Worm (Caenorhabditis elegans) whole organism, L4 larva: ENCODE measurements around the gene C08E8.3.

ENCODE experiments used
- F26F4.8 ChIP-seq: fragments of 200-800 bp; sonication (Bioruptor generic); conservative IDR thresholded peaks from 2 replicates; pipeline ENCODE4 v1.3.6; 2022; ENCODE audit warnings: missing genetic modification characterization, missing compliant biosample characterization
- F37D6.2 ChIP-seq: sonication (generic microtip); optimal IDR thresholded peaks from 2 replicates; lab custom pipeline; 2016; ENCODE audit warnings: mild to moderate bottlenecking, missing genetic modification characterization, missing compliant biosample characterization
- F44E2.7 ChIP-seq: fragments of 200-800 bp; sonication (Bioruptor generic); IDR thresholded peaks from 2 replicates; pipeline ENCODE4 v2.1.2; 2022; ENCODE audit warnings: missing genetic modification characterization, missing compliant biosample characterization
- F49E8.2 ChIP-seq: sonication (generic microtip); optimal IDR thresholded peaks from 2 replicates; lab custom pipeline; 2016; ENCODE audit warnings: missing compliant biosample characterization, mild to moderate bottlenecking, missing genetic modification characterization, borderline replicate concordance
- Y48G9A.11 ChIP-seq: fragments of 200-800 bp; sonication (Bioruptor generic); IDR thresholded peaks from 2 replicates; pipeline ENCODE4 v1.3.6; 2022; ENCODE audit warnings: missing genetic modification reagents, missing genetic modification characterization, missing compliant biosample characterization
- Y5F2A.4 ChIP-seq: fragments of 200-800 bp; sonication (Bioruptor generic); optimal IDR thresholded peaks from 2 replicates; lab custom pipeline; 2018; ENCODE audit warnings: mild to moderate bottlenecking, missing genetic modification characterization, missing compliant biosample characterization
- ZK546.5 ChIP-seq, 2 experiments: sonication (generic microtip); optimal IDR thresholded peaks; 2 replicates each; lab custom pipeline; 2017; ENCODE audit warnings: missing biosample characterization in 2 of 2, missing genetic modification characterization in 2 of 2
- aha-1 ChIP-seq: fragments of 150-350 bp; peaks from one replicate; lab custom pipeline; 2014; ENCODE audit warnings: missing biosample characterization, missing genetic modification characterization
- aly-2 ChIP-seq: sonication (generic microtip); optimal IDR thresholded peaks from 2 replicates; lab custom pipeline; 2018; ENCODE audit warnings: missing biosample characterization, missing genetic modification characterization
- ama-1 ChIP-seq: fragments of 150-350 bp; optimal IDR thresholded peaks from 2 replicates; lab custom pipeline; 2014; ENCODE audit warnings: inconsistent platforms, mixed read lengths
- arid-1 ChIP-seq: fragments of 200-800 bp; sonication (Bioruptor generic); conservative IDR thresholded peaks from 2 replicates; pipeline ENCODE4 v1.3.6; 2022; ENCODE audit warnings: missing genetic modification reagents, missing genetic modification characterization, missing compliant biosample characterization
- attf-4 ChIP-seq: sonication (generic microtip); optimal IDR thresholded peaks from 3 replicates; lab custom pipeline; 2017; ENCODE audit warnings: missing biosample characterization, missing genetic modification characterization
- ceh-20 ChIP-seq: fragments of 200-800 bp; sonication (Bioruptor generic); IDR thresholded peaks from 2 replicates; pipeline ENCODE4 v1.3.6; 2022; ENCODE audit warnings: missing genetic modification reagents, missing genetic modification characterization, missing compliant biosample characterization
- ceh-28 ChIP-seq: fragments of 150-350 bp; optimal IDR thresholded peaks from 2 replicates; lab custom pipeline; 2014; ENCODE audit warnings: missing biosample characterization, missing genetic modification reagents, missing genetic modification characterization
- ceh-62 ChIP-seq: sonication (generic microtip); optimal IDR thresholded peaks from 2 replicates; lab custom pipeline; 2017; ENCODE audit warnings: missing biosample characterization, missing genetic modification characterization
- ceh-82 ChIP-seq: sonication (generic microtip); optimal IDR thresholded peaks from 2 replicates; lab custom pipeline; 2017; ENCODE audit warnings: missing biosample characterization, missing genetic modification characterization
- ces-1 ChIP-seq: fragments of 150-350 bp; sonication (generic microtip); optimal IDR thresholded peaks from 4 replicates; lab custom pipeline; 2014; ENCODE audit warnings: missing biosample characterization, missing genetic modification reagents, missing genetic modification characterization
- daf-16 ChIP-seq, 3 experiments: sonication (generic microtip); optimal IDR thresholded peaks; 2 replicates each; lab custom pipeline; 2016 to 2017; ENCODE audit warnings: missing genetic modification characterization in 3 of 3, missing genetic modification reagents in 3 of 3, mild to moderate bottlenecking in 2 of 3, missing compliant biosample characterization in 2 of 3, missing biosample characterization in 1 of 3, moderate library complexity in 1 of 3
- daf-19 ChIP-seq: fragments of 200-800 bp; sonication (Bioruptor generic); conservative IDR thresholded peaks from 2 replicates; pipeline ENCODE4 v1.3.6; 2022; ENCODE audit warnings: missing genetic modification characterization, missing compliant biosample characterization
- daf-8 ChIP-seq: fragments of 200-800 bp; sonication (Bioruptor generic); IDR thresholded peaks from 2 replicates; pipeline ENCODE4 v1.3.6; 2022; ENCODE audit warnings: missing genetic modification characterization, missing compliant biosample characterization
- egl-27 ChIP-seq: sonication (generic microtip); optimal IDR thresholded peaks from 3 replicates; lab custom pipeline; 2017; ENCODE audit warnings: missing biosample characterization, missing genetic modification reagents, missing genetic modification characterization
- fos-1 ChIP-seq: fragments of 150-350 bp; optimal IDR thresholded peaks from 2 replicates; lab custom pipeline; 2014; ENCODE audit warnings: missing biosample characterization, missing genetic modification characterization
- hif-1 ChIP-seq, 2 experiments: sonication (generic microtip); optimal IDR thresholded peaks; 2 replicates each; lab custom pipeline; 2016 to 2017; ENCODE audit warnings: missing compliant biosample characterization in 2 of 2, missing genetic modification characterization in 2 of 2, missing genetic modification reagents in 2 of 2, missing genotype in 2 of 2, mild to moderate bottlenecking in 1 of 2
- lim-7 ChIP-seq: fragments of 200-800 bp; sonication (Bioruptor generic); IDR thresholded peaks from 2 replicates; pipeline ENCODE4 v1.3.6; 2022; ENCODE audit warnings: missing genetic modification characterization, missing compliant biosample characterization
- lin-1 ChIP-seq: fragments of 200-800 bp; sonication (Bioruptor generic); IDR thresholded peaks from 2 replicates; pipeline ENCODE4 v1.3.6; 2022; ENCODE audit warnings: missing genetic modification reagents, missing genetic modification characterization, missing compliant biosample characterization
- lin-13 ChIP-seq: fragments of 150-350 bp; optimal IDR thresholded peaks from 2 replicates; lab custom pipeline; 2014; ENCODE audit warnings: missing biosample characterization, missing genetic modification reagents, missing genetic modification characterization
- lin-15B ChIP-seq: fragments of 150-350 bp; sonication (generic microtip); optimal IDR thresholded peaks from 3 replicates; lab custom pipeline; 2014; ENCODE audit warnings: missing biosample characterization, missing genetic modification characterization
- lin-29 ChIP-seq: fragments of 200-800 bp; sonication (Bioruptor generic); IDR thresholded peaks from 2 replicates; pipeline ENCODE4 v1.3.6; 2022; ENCODE audit warnings: missing genetic modification reagents, missing genetic modification characterization, missing compliant biosample characterization
- lin-38 ChIP-seq: fragments of 200-800 bp; sonication (Bioruptor generic); IDR thresholded peaks from 2 replicates; pipeline ENCODE4 v1.3.6; 2022; ENCODE audit warnings: missing genetic modification reagents, missing genetic modification characterization, missing compliant biosample characterization
- madf-5 ChIP-seq, 2 experiments: fragments of 200-800 bp; sonication (Bioruptor generic); IDR thresholded peaks; 2 replicates each; pipeline ENCODE4 v1.3.6; 2022; ENCODE audit warnings: missing compliant biosample characterization in 2 of 2, missing genetic modification characterization in 2 of 2
- mdl-1 ChIP-seq, 2 experiments: fragments of 150-350 bp in 1 of 2; sonication (generic microtip) in 1 of 2; optimal IDR thresholded peaks; 2 replicates each; lab custom pipeline; 2014 to 2017; ENCODE audit warnings: missing biosample characterization in 2 of 2, missing genetic modification characterization in 2 of 2
- mdt-29 ChIP-seq: fragments of 200-800 bp; sonication (Bioruptor generic); IDR thresholded peaks from 2 replicates; pipeline ENCODE4 v1.3.6; 2022; ENCODE audit warnings: missing genetic modification reagents, missing genetic modification characterization, missing compliant biosample characterization
- mep-1 ChIP-seq: fragments of 150-350 bp; sonication (generic microtip); optimal IDR thresholded peaks from 3 replicates; lab custom pipeline; 2014; ENCODE audit warnings: missing biosample characterization, missing genetic modification characterization
- nhr-11 ChIP-seq: fragments of 150-350 bp; optimal IDR thresholded peaks from 2 replicates; lab custom pipeline; 2014; ENCODE audit warnings: missing biosample characterization, missing genetic modification characterization
- nhr-111 ChIP-seq: fragments of 200-800 bp; sonication (Bioruptor generic); optimal IDR thresholded peaks from 2 replicates; lab custom pipeline; 2018; ENCODE audit warnings: mild to moderate bottlenecking, missing genetic modification characterization, missing compliant biosample characterization
- nhr-237 ChIP-seq: sonication (generic microtip); optimal IDR thresholded peaks from 2 replicates; lab custom pipeline; 2017; ENCODE audit warnings: missing biosample characterization, missing genetic modification characterization
- nhr-41 ChIP-seq: fragments of 200-800 bp; sonication (Bioruptor generic); IDR thresholded peaks from 2 replicates; pipeline ENCODE4 v1.3.6; 2022; ENCODE audit warnings: missing genetic modification reagents, missing genetic modification characterization, missing compliant biosample characterization
- nhr-6 ChIP-seq: fragments of 150-350 bp; optimal IDR thresholded peaks from 2 replicates; lab custom pipeline; 2014; ENCODE audit warnings: missing biosample characterization, missing genetic modification characterization
- nhr-76 ChIP-seq: fragments of 150-350 bp; optimal IDR thresholded peaks from 2 replicates; lab custom pipeline; 2014; ENCODE audit warnings: missing biosample characterization, missing genetic modification characterization
- rbr-2 ChIP-seq: sonication (generic microtip); optimal IDR thresholded peaks from 2 replicates; lab custom pipeline; 2016; ENCODE audit warnings: missing genotype, missing genetic modification characterization, missing compliant biosample characterization
- saeg-2 ChIP-seq: fragments of 200-800 bp; sonication (Bioruptor generic); IDR thresholded peaks from 2 replicates; pipeline ENCODE4 v1.3.6; 2022; ENCODE audit warnings: missing genetic modification reagents, missing genetic modification characterization, missing compliant biosample characterization
- snpc-1.2 ChIP-seq: fragments of 200-800 bp; sonication (Bioruptor generic); IDR thresholded peaks from 2 replicates; pipeline ENCODE4 v1.3.6; 2022; ENCODE audit warnings: missing genetic modification reagents, missing genetic modification characterization, missing compliant biosample characterization
- tag-97 ChIP-seq: fragments of 200-800 bp; sonication (Bioruptor generic); IDR thresholded peaks from 2 replicates; pipeline ENCODE4 v1.3.6; 2022; ENCODE audit warnings: missing genetic modification characterization, missing compliant biosample characterization
- unc-130 ChIP-seq: sonication (generic microtip); optimal IDR thresholded peaks from 2 replicates; lab custom pipeline; 2016; ENCODE audit warnings: missing genetic modification reagents, missing genetic modification characterization, missing compliant biosample characterization
- vab-7 ChIP-seq: fragments of 200-800 bp; sonication (Bioruptor generic); IDR thresholded peaks from 2 replicates; pipeline ENCODE4 v1.3.6; 2022; ENCODE audit warnings: missing genetic modification reagents, missing genetic modification characterization, missing compliant biosample characterization
- zfp-2 ChIP-seq: sonication (generic microtip); optimal IDR thresholded peaks from 2 replicates; lab custom pipeline; 2016; ENCODE audit warnings: mild to moderate bottlenecking, missing genetic modification characterization, missing compliant biosample characterization

C08E8.3 gene

DNA sequence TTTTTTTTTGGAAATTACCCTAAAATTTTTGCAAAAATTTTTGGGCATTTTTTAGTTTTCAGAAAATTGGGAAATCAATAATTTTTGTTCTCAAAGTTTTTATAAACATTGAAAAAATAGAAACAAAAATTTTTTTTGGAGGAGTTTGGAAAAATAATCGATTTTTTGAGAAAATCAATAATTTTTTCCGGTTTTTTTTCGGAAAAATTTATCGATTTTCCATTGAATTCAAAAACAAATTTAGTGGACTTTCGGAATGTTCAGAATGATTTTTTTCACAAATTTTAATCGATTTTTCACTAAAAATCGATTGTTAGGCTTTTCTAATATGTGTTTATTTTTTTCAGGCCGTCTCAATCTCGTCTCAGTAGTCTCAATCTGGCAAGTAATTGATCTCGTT, 12.3 kb upstream of the C08E8.3 start:
- no peak for TF ChIP-seq ceh-82 (tag; lab: Kevin White, UChicago)
- TF ChIP-seq ceh-28 (tag; lab: Kevin White, UChicago), result peak; percentile 69
- TF ChIP-seq, all 104 proteins: peak for 1

DNA sequence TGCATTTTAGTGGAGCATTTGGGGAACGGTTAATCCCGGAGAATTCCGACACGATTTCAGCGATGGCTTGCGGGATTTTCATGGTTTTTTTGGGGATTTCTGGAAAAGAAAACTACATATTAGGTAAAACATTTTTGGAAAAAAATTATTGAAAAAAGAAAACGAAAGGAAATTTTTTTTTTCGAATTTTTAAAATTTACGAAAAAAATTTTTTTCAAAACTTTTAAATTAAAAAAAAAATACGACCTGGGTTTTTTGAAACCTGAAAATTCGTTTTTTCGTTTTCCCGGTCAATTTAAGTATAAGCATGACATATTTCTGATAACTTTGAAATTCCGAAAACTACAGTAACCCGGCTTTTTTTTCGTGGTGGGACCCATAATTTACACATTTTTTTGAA, 10.1 kb upstream of the C08E8.3 start, which contains the start of gene C08E8.10:
Gene C08E8.10, minus strand, starts transcription at position 101 of the 400 bp plus-strand sequence.
- no peak for TF ChIP-seq nhr-41 (GFP tag; lab: Robert Waterston, UW)
- no peak for TF ChIP-seq lim-7
- TF ChIP-seq rbr-2 (tag; lab: Kevin White, UChicago), result no peak
- no peak for TF ChIP-seq F37D6.2
- no peak for TF ChIP-seq arid-1 (GFP tag; lab: Robert Waterston, UW)
- no peak for TF ChIP-seq daf-19 (GFP tag; lab: Robert Waterston, UW)
- no peak for TF ChIP-seq daf-16 (GFP tag; optimal IDR thresholded peaks at IDR 0.05; lab: Kevin White, UChicago)
- no peak for TF ChIP-seq daf-16 (tag; optimal IDR thresholded peaks at IDR 0.05; lab: Kevin White, UChicago)
- no peak for TF ChIP-seq unc-130 (GFP tag; lab: Kevin White, UChicago)

DNA sequence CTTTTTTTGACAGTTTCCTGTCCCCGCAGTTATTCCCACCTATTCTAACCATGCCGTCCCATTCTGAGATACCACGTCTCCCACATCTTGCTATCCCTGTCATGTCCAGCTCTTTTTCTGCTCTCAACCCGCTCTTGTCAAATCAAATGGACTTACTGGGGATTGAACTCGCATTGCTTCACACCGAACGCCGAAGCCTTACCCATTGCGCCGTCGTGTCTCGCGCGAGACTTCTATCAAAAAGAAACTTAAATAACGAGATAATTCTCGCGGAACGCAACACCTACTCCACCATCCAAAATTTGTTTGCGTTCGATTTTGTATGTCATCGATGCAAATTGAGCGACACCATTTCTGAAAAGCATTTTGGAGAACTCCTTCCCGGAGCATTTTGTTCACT, 5.7 kb upstream of the C08E8.3 start:
- no peak for TF ChIP-seq lin-15B
- TF ChIP-seq fos-1 (tag; lab: Kevin White, UChicago), result no peak
- no peak for TF ChIP-seq vab-7 (GFP tag; lab: Robert Waterston, UW)
- TF ChIP-seq ama-1 (lab: Kevin White, UChicago), result no peak
- TF ChIP-seq daf-8 (GFP tag; lab: Robert Waterston, UW), result no peak
- no peak for TF ChIP-seq attf-4
- no peak for TF ChIP-seq aha-1 (tag; lab: Kevin White, UChicago)
- TF ChIP-seq mdl-1 (tag; optimal IDR thresholded peaks at IDR 0.05; lab: Kevin White, UChicago), result no peak
- TF ChIP-seq nhr-111 (GFP tag; lab: Kevin White, UChicago), result no peak
- TF ChIP-seq ceh-62 (tag; lab: Kevin White, UChicago), result no peak
- peak; percentile 53; the same call in 1 of the 2 replicates for TF ChIP-seq snpc-1.2 (GFP tag; lab: Robert Waterston, UW)
- TF ChIP-seq arid-1 (GFP tag; lab: Robert Waterston, UW), result 0 out of 2 replicates have a peak, but pooled peaks have one; percentile 12
- TF ChIP-seq lin-38 (GFP tag; lab: Robert Waterston, UW), result peak; percentile 18; the same call in 1 of the 2 replicates
- no peak for TF ChIP-seq egl-27 (tag; lab: Kevin White, UChicago)
- no peak for TF ChIP-seq saeg-2 (GFP tag; lab: Robert Waterston, UW)

- TF ChIP-seq lin-38 (GFP tag; lab: Robert Waterston, UW) (no peak), lin-13 (peak; percentile 77), daf-19 (GFP tag; lab: Robert Waterston, UW) (no peak), hif-1 (tag; optimal IDR thresholded peaks at IDR 0.05; lab: Kevin White, UChicago) (peak in 1 of 2 experiments; percentile 52), nhr-237 (tag; lab: Kevin White, UChicago) (no peak), egl-27 (tag; lab: Kevin White, UChicago) (no peak), nhr-76 (tag; lab: Kevin White, UChicago) (peak; percentile 13), F44E2.7 (no peak), aly-2 (no peak), Y5F2A.4 (GFP tag; lab: Kevin White, UChicago) (no peak), nhr-6 (peak; percentile 74), aha-1 (tag; lab: Kevin White, UChicago) (peak; percentile 80), zfp-2 (tag; lab: Kevin White, UChicago) (no peak), madf-5 (GFP tag; IDR thresholded peaks at IDR 0.05; lab: Robert Waterston, UW) (no peak), tag-97 (no peak), ceh-20 (GFP tag; lab: Robert Waterston, UW) (peak; percentile 76), mep-1 (tag; lab: Kevin White, UChicago) (peak; percentile 80), nhr-111 (GFP tag; lab: Kevin White, UChicago) (no peak), ZK546.5 (tag; optimal IDR thresholded peaks at IDR 0.05; lab: Kevin White, UChicago) (no peak), rbr-2 (tag; lab: Kevin White, UChicago) (no peak), Y48G9A.11 (GFP tag; lab: Robert Waterston, UW) (no peak), lin-1 (GFP tag; lab: Robert Waterston, UW) (peak; percentile 96), F49E8.2 (tag; lab: Kevin White, UChicago) (no peak), lin-29 (no peak), mdt-29 (peak; percentile 56; the same call in 1 of the 2 replicates), F37D6.2 (no peak), ces-1 (no peak), F26F4.8 (GFP tag; lab: Robert Waterston, UW) (no peak), nhr-11 (no peak)
These were observed 3.8 kb upstream of the C08E8.3 start for ce11 chrV:18346080-18346479.
